Worm (Caenorhabditis elegans) whole organism, mixed stage, embryonic: ENCODE measurements around the gene mdt-22.
A peak's percentile ranks its signal among the peaks of the same experiment; 100 is the strongest.

Experiments used
- M03D4.4 ChIP-seq: sonication (generic microtip); optimal IDR thresholded peaks from 2 replicates; lab custom pipeline; 2017; ENCODE audit warnings: mild to moderate bottlenecking, missing genetic modification characterization, missing compliant biosample characterization
- ceh-43 ChIP-seq: fragments of 200-800 bp; sonication (Bioruptor generic); optimal IDR thresholded peaks from 2 replicates; lab custom pipeline; 2018; ENCODE audit warnings: mild to moderate bottlenecking, missing genetic modification characterization, moderate library complexity, missing compliant biosample characterization
- cnd-1 ChIP-seq: fragments of 200-800 bp; sonication (Bioruptor generic); optimal IDR thresholded peaks from 2 replicates; lab custom pipeline; 2018; ENCODE audit warnings: mild to moderate bottlenecking, missing genetic modification characterization, missing compliant biosample characterization
- lin-13 ChIP-seq: fragments of 150-350 bp; optimal IDR thresholded peaks from 2 replicates; lab custom pipeline; 2014; ENCODE audit warnings: missing biosample characterization, missing genetic modification characterization

DNA sequence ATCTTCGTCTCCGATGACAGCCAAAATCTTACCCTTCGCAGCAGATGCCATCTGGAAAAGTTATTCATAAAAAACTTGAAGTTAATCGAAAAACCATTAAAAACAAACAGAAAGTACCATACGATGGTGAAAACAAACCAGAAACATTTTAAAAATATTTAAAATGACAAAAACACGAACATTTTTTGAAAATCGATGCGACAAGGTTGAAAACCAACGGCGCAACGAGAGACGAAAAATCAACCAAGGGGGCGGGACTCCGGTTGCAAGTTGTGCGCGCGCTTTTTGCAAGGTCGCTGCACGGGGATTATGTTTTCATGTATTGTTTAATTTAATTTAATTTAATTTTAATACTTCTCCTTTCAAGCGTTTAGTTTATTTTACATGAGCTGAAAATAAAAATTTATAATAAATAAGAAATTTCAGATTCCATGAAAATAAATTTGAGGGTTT, 2.7 kb downstream of the mdt-22 start, which contains the start of gene vha-9:
- TF ChIP-seq M03D4.4 (tag; lab: Kevin White, UChicago), result peak; percentile 13
- no peak for TF ChIP-seq cnd-1 (tag; lab: Kevin White, UChicago)
- TF ChIP-seq ceh-43 (GFP tag; lab: Kevin White, UChicago), result no peak
- no peak for TF ChIP-seq lin-13 (tag; lab: Kevin White, UChicago)
